Worm (Caenorhabditis elegans): Measurements from ENCODE around the gene nlg-1.

Gene nlg-1

DNA sequence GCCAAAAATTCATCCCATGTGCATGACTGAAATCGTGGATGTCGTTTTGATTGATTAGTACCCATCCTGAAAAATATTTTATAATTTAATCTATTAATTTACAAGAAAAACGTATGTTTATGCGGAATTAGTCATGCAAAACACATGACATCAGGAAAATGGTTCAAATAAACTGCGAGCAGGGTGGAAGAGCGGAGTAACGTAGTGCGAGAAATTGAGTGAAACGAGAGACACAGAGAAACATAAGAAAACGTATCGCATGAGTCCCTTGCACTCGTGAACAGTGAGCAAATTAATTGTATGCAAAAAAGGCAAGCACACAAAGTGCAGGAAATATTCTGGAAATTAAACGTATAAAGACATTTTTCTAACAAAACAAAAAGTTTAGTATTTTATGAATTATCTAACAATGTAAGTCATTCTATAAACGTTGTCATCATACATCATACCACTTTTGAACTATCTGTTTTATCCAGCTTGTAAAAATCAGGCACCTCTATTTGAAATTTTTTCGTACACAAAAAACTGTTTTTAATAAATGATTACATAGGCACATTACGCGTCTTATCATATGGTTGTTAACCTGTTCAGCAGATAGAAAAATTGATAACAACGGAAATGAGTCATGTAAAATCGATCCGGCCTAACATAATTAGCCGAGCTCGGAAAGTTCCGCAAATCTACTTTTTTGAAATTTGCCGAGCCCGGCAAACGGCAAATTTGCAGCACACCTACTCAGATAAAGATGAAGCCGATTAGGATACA lies 34.8 kb downstream of the nlg-1 start, which contains the start of gene F54B11.5:
Gene F54B11.5, minus strand, starts transcription at position 66 of the 765 bp plus-strand sequence.
- no peak for TF ChIP-seq unc-120 (tag; optimal IDR thresholded peaks at IDR 0.05; ENCODE audit: poor library complexity, severe bottlenecking)
- TF ChIP-seq unc-62 (GFP tag; optimal IDR thresholded peaks at IDR 0.05): peak; percentile 14
- TF ChIP-seq lin-13 (tag; optimal IDR thresholded peaks at IDR 0.05): peak; percentile 15
- TF ChIP-seq nhr-76 (tag; optimal IDR thresholded peaks at IDR 0.05): no peak
- peak; percentile 33 for TF ChIP-seq mep-1 (tag; optimal IDR thresholded peaks at IDR 0.05)
- no peak for TF ChIP-seq elt-1 (tag; optimal IDR thresholded peaks at IDR 0.05; ENCODE audit: borderline replicate concordance, insufficient read depth)
- TF ChIP-seq mab-5 (tag; optimal IDR thresholded peaks at IDR 0.05): no peak
- no peak for TF ChIP-seq sptf-1 (tag; optimal IDR thresholded peaks at IDR 0.05)
- TF ChIP-seq snpc-4 (tag; optimal IDR thresholded peaks at IDR 0.05): no peak
- no peak for TF ChIP-seq ceh-83 (GFP tag; optimal IDR thresholded peaks at IDR 0.05)
- TF ChIP-seq flh-1 (GFP tag; optimal IDR thresholded peaks at IDR 0.05): no peak
- peak; percentile 30 for TF ChIP-seq ces-1 (GFP tag; optimal IDR thresholded peaks at IDR 0.05)
- TF ChIP-seq zip-8 (tag; optimal IDR thresholded peaks at IDR 0.05): no peak

DNA sequence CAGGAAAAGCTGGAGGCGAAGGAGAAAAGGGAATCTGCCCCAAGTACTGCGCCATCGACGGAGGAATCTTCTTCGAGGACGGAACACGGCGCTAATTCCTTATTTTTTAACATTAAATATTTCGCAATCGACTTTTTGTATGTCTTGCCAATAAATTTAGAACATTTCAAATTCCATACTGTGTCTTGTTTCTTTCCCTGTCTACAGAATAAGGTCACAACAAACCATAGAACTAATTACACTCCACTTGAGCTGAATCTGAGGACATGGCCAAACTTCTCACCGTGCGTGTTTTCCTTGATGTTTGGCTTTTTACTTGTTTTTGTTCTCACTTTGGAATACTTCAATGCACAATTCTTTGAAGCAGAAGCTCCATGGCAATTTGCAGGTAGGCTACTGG lies 38.6 kb downstream of the nlg-1 start, which contains the start of gene F54B11.4:
Gene F54B11.4, plus strand, starts transcription at position 301 of the 400 bp plus-strand sequence.
- TF ChIP-seq nhr-28 (tag; optimal IDR thresholded peaks at IDR 0.05) (no peak), bed-3 (GFP tag; optimal IDR thresholded peaks at IDR 0.05) (no peak), hlh-1 (tag; optimal IDR thresholded peaks at IDR 0.05) (no peak)

DNA sequence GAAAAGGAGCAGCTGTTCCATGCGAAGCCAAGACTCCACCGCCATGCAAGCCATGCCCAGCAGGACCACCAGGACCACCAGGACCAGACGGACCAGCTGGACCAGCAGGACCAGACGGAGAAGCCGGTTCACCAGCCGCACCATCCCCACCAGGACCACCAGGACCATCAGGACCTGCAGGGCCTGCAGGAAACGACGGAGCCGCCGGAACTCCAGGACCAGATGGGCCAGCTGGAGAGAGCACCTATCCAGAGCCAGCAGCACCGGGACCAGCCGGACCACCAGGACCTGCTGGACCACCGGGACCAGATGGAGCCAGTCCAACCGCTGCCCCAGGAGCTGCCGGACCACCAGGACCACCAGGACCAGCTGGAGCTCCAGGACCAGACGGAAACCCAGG lies 39.0 kb downstream of the nlg-1 start:
- TF ChIP-seq ceh-83 (GFP tag; optimal IDR thresholded peaks at IDR 0.05) (no peak), zip-8 (tag; optimal IDR thresholded peaks at IDR 0.05) (no peak), M03D4.4 (tag; optimal IDR thresholded peaks at IDR 0.05) (no peak), nhr-28 (tag; optimal IDR thresholded peaks at IDR 0.05) (no peak), unc-120 (tag; optimal IDR thresholded peaks at IDR 0.05; ENCODE audit: poor library complexity, severe bottlenecking) (no peak), sem-2 (GFP tag; optimal IDR thresholded peaks at IDR 0.05) (no peak), hlh-1 (tag; optimal IDR thresholded peaks at IDR 0.05) (no peak), ztf-11 (tag; optimal IDR thresholded peaks at IDR 0.05) (no peak), unc-39 (tag; optimal IDR thresholded peaks at IDR 0.05) (no peak), ham-2 (GFP tag; optimal IDR thresholded peaks at IDR 0.05) (no peak), cnd-1 (tag; optimal IDR thresholded peaks at IDR 0.05) (no peak), lsy-2 (tag; optimal IDR thresholded peaks at IDR 0.05) (no peak), flh-1 (GFP tag; optimal IDR thresholded peaks at IDR 0.05) (no peak), mep-1 (tag; optimal IDR thresholded peaks at IDR 0.05) (no peak), bed-3 (GFP tag; optimal IDR thresholded peaks at IDR 0.05) (no peak), elt-3 (tag; optimal IDR thresholded peaks at IDR 0.05) (no peak), nhr-12 (tag; optimal IDR thresholded peaks at IDR 0.05) (no peak)

DNA sequence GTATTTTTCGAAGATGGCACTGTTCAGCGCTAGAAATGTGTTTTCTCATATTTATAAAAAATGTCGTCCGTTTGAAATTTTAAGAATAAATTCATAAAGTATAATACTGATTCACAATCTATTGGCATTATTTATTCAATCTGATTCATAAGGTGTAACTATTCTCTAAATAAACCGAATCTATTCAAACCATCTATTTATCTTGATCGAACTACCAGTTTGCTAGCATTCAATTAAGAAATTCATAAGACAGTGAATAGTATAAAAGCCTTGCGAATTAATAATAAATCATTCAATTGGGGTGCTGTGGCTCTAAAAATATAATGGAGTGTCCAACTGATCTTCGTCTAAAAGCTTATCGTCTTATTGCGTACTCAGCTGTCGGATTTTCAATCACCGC lies 39.8 kb downstream of the nlg-1 start, which contains the start of gene col-44:
Gene col-44, plus strand, starts transcription at position 301 of the 400 bp plus-strand sequence.
- TF ChIP-seq blmp-1 (tag; optimal IDR thresholded peaks at IDR 0.05) (no peak), tbx-8 (GFP tag; optimal IDR thresholded peaks at IDR 0.05) (no peak), lin-13 (tag; optimal IDR thresholded peaks at IDR 0.05) (no peak), nhr-28 (tag; optimal IDR thresholded peaks at IDR 0.05) (no peak), snpc-4 (tag; optimal IDR thresholded peaks at IDR 0.05) (no peak), nhr-237 (tag; optimal IDR thresholded peaks at IDR 0.05) (no peak), ces-1 (GFP tag; optimal IDR thresholded peaks at IDR 0.05) (no peak), sptf-1 (tag; optimal IDR thresholded peaks at IDR 0.05) (no peak), unc-39 (tag; optimal IDR thresholded peaks at IDR 0.05) (no peak), ceh-43 (GFP tag; optimal IDR thresholded peaks at IDR 0.05) (no peak), lin-32 (GFP tag; optimal IDR thresholded peaks at IDR 0.05) (no peak), lsy-2 (tag; optimal IDR thresholded peaks at IDR 0.05) (no peak), mep-1 (tag; optimal IDR thresholded peaks at IDR 0.05) (no peak), cnd-1 (tag; optimal IDR thresholded peaks at IDR 0.05) (no peak), ceh-83 (GFP tag; optimal IDR thresholded peaks at IDR 0.05) (no peak), pha-4 (tag; optimal IDR thresholded peaks at IDR 0.05) (no peak), nhr-2 (tag; optimal IDR thresholded peaks at IDR 0.05) (no peak)
